Worm (Caenorhabditis elegans) whole organism, mixed stage, embryonic: ENCODE results near the gene sft-1.
A peak's percentile ranks its signal among the peaks of the same experiment; 100 is the strongest.

Experiments
- M03D4.4 ChIP-seq: sonication (generic microtip); optimal IDR thresholded peaks from 2 replicates; lab custom pipeline; 2017; ENCODE audit warnings: mild to moderate bottlenecking, missing genetic modification characterization, missing compliant biosample characterization
- bed-3 ChIP-seq: fragments of 200-800 bp; sonication (Bioruptor generic); optimal IDR thresholded peaks from 3 replicates; lab custom pipeline; 2018; ENCODE audit warnings: mild to moderate bottlenecking, missing genetic modification characterization, moderate library complexity, missing compliant biosample characterization
- ceh-39 ChIP-seq: fragments of 150-350 bp; optimal IDR thresholded peaks from 2 replicates; lab custom pipeline; 2014; ENCODE audit warnings: missing biosample characterization, missing genetic modification characterization
- ceh-43 ChIP-seq: fragments of 200-800 bp; sonication (Bioruptor generic); optimal IDR thresholded peaks from 2 replicates; lab custom pipeline; 2018; ENCODE audit warnings: mild to moderate bottlenecking, missing genetic modification characterization, moderate library complexity, missing compliant biosample characterization
- ceh-83 ChIP-seq: fragments of 200-800 bp; sonication (Bioruptor generic); optimal IDR thresholded peaks from 2 replicates; lab custom pipeline; 2018; ENCODE audit warnings: mild to moderate bottlenecking, missing genetic modification characterization, missing compliant biosample characterization
- ces-1 ChIP-seq: fragments of 150-350 bp; optimal IDR thresholded peaks from 2 replicates; lab custom pipeline; 2014; ENCODE audit warnings: missing biosample characterization, missing genetic modification reagents, missing genetic modification characterization
- cnd-1 ChIP-seq: fragments of 200-800 bp; sonication (Bioruptor generic); optimal IDR thresholded peaks from 2 replicates; lab custom pipeline; 2018; ENCODE audit warnings: mild to moderate bottlenecking, missing genetic modification characterization, missing compliant biosample characterization
- drap-1 ChIP-seq: fragments of 200-800 bp; sonication (Bioruptor generic); optimal IDR thresholded peaks from 3 replicates; lab custom pipeline; 2018; ENCODE audit warnings: mild to moderate bottlenecking, missing genetic modification characterization, missing compliant biosample characterization
- elt-1 ChIP-seq: sonication (generic microtip); optimal IDR thresholded peaks from 2 replicates; lab custom pipeline; 2017; ENCODE audit warnings: missing genetic modification characterization, mild to moderate bottlenecking, missing compliant biosample characterization, antibody characterized with exemption, moderate library complexity, borderline replicate concordance; ENCODE audit not compliant: insufficient read depth
- elt-3 ChIP-seq: fragments of 150-350 bp; optimal IDR thresholded peaks from 2 replicates; lab custom pipeline; 2014; ENCODE audit warnings: missing biosample characterization, missing genetic modification characterization
- flh-1 ChIP-seq: fragments of 200-800 bp; sonication (Bioruptor generic); optimal IDR thresholded peaks from 2 replicates; lab custom pipeline; 2018; ENCODE audit warnings: mild to moderate bottlenecking, missing genetic modification characterization, moderate library complexity, missing compliant biosample characterization
- ham-2 ChIP-seq: fragments of 200-800 bp; sonication (Bioruptor generic); optimal IDR thresholded peaks from 2 replicates; lab custom pipeline; 2018; ENCODE audit warnings: mild to moderate bottlenecking, missing genetic modification characterization, missing compliant biosample characterization
- hlh-1 ChIP-seq: fragments of 150-350 bp; optimal IDR thresholded peaks from 2 replicates; lab custom pipeline; 2014; ENCODE audit warnings: missing biosample characterization, missing genetic modification reagents, missing genetic modification characterization
- lin-13 ChIP-seq: fragments of 150-350 bp; optimal IDR thresholded peaks from 2 replicates; lab custom pipeline; 2014; ENCODE audit warnings: missing biosample characterization, missing genetic modification characterization
- lin-32 ChIP-seq: fragments of 200-800 bp; sonication (Bioruptor generic); optimal IDR thresholded peaks from 2 replicates; lab custom pipeline; 2018; ENCODE audit warnings: mild to moderate bottlenecking, missing genetic modification characterization, missing compliant biosample characterization
- lsy-2 ChIP-seq: fragments of 150-350 bp; optimal IDR thresholded peaks from 2 replicates; lab custom pipeline; 2014; ENCODE audit warnings: missing biosample characterization, missing genetic modification characterization
- mab-5 ChIP-seq: fragments of 150-350 bp; optimal IDR thresholded peaks from 2 replicates; lab custom pipeline; 2014; ENCODE audit warnings: missing biosample characterization, missing genetic modification characterization
- mep-1 ChIP-seq: fragments of 150-350 bp; optimal IDR thresholded peaks from 2 replicates; lab custom pipeline; 2017; ENCODE audit warnings: missing biosample characterization, missing genetic modification reagents, missing genetic modification characterization, inconsistent platforms
- mls-2 ChIP-seq: sonication (generic microtip); optimal IDR thresholded peaks from 2 replicates; lab custom pipeline; 2016; ENCODE audit warnings: mild to moderate bottlenecking, missing genetic modification characterization, moderate library complexity, missing compliant biosample characterization
- nhr-2 ChIP-seq: fragments of 150-350 bp; optimal IDR thresholded peaks from 2 replicates; lab custom pipeline; 2014; ENCODE audit warnings: missing biosample characterization, missing genetic modification characterization
- nhr-237 ChIP-seq: fragments of 150-350 bp; optimal IDR thresholded peaks from 2 replicates; lab custom pipeline; 2014; ENCODE audit warnings: missing biosample characterization, missing genetic modification characterization
- nhr-28 ChIP-seq: fragments of 150-350 bp; optimal IDR thresholded peaks from 2 replicates; lab custom pipeline; 2014; ENCODE audit warnings: missing biosample characterization, missing genetic modification characterization
- nhr-76 ChIP-seq: sonication (generic microtip); optimal IDR thresholded peaks from 2 replicates; lab custom pipeline; 2017; ENCODE audit warnings: missing biosample characterization, missing genetic modification characterization
- pha-4 ChIP-seq: fragments of 150-350 bp; optimal IDR thresholded peaks from 2 replicates; lab custom pipeline; 2018; ENCODE audit warnings: missing biosample characterization, missing genetic modification reagents, missing genetic modification characterization
- sem-2 ChIP-seq: fragments of 200-800 bp; sonication (Bioruptor generic); optimal IDR thresholded peaks from 2 replicates; lab custom pipeline; 2018; ENCODE audit warnings: mild to moderate bottlenecking, missing genetic modification characterization, missing compliant biosample characterization
- snpc-4 ChIP-seq: fragments of 150-350 bp; optimal IDR thresholded peaks from 2 replicates; lab custom pipeline; 2014; ENCODE audit warnings: missing biosample characterization, missing genetic modification characterization
- tbx-8 ChIP-seq: fragments of 200-800 bp; sonication (Bioruptor generic); optimal IDR thresholded peaks from 2 replicates; lab custom pipeline; 2018; ENCODE audit warnings: mild to moderate bottlenecking, missing genetic modification characterization, moderate library complexity, missing compliant biosample characterization
- unc-39 ChIP-seq: fragments of 150-350 bp; optimal IDR thresholded peaks from 2 replicates; lab custom pipeline; 2014; ENCODE audit warnings: missing biosample characterization, missing genetic modification characterization
- unc-62 ChIP-seq: fragments of 150-350 bp; optimal IDR thresholded peaks from 2 replicates; lab custom pipeline; 2014; ENCODE audit warnings: missing biosample characterization, missing genetic modification reagents, missing genetic modification characterization
- zip-8 ChIP-seq: fragments of 150-350 bp; optimal IDR thresholded peaks from 2 replicates; lab custom pipeline; 2014; ENCODE audit warnings: missing biosample characterization, missing genetic modification characterization
- ztf-11 ChIP-seq: fragments of 150-350 bp; optimal IDR thresholded peaks from 2 replicates; lab custom pipeline; 2014; ENCODE audit warnings: missing biosample characterization, missing genetic modification characterization

Gene sft-1

DNA sequence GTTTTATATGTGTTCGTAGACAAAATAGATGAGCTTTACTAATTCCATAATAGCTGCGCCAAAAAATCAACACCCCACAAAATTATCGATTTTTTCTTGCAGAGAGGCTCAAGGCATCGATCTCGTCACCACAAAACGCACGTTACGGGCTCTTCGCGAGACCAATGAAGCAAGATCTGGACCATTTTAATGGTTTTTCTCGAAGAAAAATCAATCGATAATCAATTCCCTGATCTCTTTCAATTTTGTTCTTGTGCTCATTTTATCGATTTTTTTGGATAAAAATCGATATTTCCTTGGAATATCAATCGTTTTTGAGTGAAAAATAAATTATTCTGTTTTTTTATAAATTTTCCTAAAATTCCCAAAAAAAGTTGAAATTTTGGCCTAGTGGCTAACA lies 13.7 kb downstream of the sft-1 start:
- no peak for TF ChIP-seq nhr-2 (tag; lab: Kevin White, UChicago)

DNA sequence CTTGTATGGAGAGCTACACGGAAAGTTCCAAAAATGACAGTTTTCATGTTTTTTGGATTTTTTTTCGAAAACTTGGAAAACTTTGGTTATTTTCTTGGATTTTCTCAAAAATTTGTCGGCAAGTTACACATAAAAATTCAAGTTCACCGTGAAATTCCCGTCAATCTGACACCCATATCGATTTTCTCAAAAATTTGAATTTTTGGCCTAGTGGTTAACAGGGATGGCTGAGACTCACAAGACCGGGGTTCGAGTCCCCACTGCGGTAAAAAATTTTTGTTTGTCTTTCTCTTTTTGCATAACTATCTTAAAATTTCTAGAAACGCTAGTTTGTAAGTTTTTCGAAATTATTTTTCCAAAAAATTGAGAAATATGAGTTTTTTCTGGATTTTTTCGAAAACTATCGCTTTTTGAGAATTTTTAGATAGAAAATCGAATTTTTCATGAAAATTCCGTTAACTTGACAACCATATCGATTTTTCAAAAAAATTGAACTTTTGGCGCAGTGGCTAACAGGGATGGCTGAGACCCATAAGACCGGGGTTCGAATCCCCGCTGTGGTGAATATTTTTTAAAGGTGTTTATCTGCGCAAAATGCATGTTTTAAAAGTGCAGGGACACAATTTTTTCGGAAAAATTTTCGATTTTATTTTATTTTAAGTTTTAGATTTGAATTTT lies 14.3 kb downstream of the sft-1 start:
- no peak for TF ChIP-seq ztf-11 (tag; lab: Kevin White, UChicago)
- TF ChIP-seq sem-2 (GFP tag; lab: Kevin White, UChicago) = no peak
- no peak for TF ChIP-seq mls-2 (tag; lab: Kevin White, UChicago)
- TF ChIP-seq M03D4.4 (tag; lab: Kevin White, UChicago) = no peak
- TF ChIP-seq bed-3 = no peak
- no peak for TF ChIP-seq ceh-83 (GFP tag; lab: Kevin White, UChicago)

DNA sequence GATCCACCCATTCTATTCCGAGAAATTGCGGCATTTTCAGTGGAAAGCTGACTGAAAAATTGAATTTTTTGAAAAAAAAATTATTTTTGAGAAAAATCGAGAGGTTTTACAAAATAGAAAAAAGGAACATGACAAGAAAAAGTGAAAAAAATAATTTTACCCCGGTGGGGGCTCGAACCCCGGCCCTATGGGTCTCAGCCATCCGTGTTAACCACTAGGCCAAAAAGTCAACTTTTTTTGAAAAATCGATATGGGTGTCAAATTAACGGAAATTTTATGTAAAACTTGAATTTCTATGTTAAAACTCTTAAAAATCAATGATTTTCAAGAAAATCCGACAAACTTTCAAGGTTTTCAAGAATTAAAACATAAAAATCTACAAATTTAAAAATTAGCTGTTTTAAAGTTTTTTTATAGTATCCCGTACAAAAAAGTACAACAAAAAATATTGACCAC lies 17.5 kb downstream of the sft-1 start, which contains the start of gene Y53G8B.2:
Y53G8B.2 (minus strand) TSS at position 51 of the 456 bp plus-strand sequence.
- TF ChIP-seq nhr-28 (tag; lab: Kevin White, UChicago) (no peak), ces-1 (GFP tag; lab: Kevin White, UChicago) (no peak), ham-2 (GFP tag; lab: Kevin White, UChicago) (no peak), lsy-2 (tag; lab: Kevin White, UChicago) (no peak), bed-3 (no peak), elt-1 (no peak), ceh-39 (tag; lab: Kevin White, UChicago) (no peak), cnd-1 (tag; lab: Kevin White, UChicago) (no peak)

DNA sequence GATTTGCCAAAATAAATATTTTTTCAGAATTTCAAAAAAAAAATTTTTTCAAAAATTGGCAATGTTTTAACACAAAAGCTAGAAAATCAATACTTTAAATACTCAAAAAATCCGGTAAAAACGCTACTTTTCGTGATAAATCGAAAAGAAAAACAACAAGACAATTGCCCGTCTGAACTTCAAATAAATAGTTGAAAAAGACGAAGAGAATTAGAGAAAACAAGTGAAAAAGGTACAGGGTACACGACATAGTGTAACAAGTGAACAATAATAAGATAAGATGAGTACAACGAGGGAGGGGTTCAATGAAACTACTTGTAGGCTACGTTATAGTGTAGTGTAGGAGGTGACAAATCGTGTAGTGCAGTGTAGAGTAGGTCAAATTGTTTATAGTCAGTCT lies 18.1 kb downstream of the sft-1 start:
- TF ChIP-seq mab-5 (tag; lab: Kevin White, UChicago) = no peak
- peak; percentile 6 for TF ChIP-seq hlh-1 (tag; lab: Kevin White, UChicago)
- TF ChIP-seq unc-62 (GFP tag; lab: Kevin White, UChicago) = peak; percentile 6

DNA sequence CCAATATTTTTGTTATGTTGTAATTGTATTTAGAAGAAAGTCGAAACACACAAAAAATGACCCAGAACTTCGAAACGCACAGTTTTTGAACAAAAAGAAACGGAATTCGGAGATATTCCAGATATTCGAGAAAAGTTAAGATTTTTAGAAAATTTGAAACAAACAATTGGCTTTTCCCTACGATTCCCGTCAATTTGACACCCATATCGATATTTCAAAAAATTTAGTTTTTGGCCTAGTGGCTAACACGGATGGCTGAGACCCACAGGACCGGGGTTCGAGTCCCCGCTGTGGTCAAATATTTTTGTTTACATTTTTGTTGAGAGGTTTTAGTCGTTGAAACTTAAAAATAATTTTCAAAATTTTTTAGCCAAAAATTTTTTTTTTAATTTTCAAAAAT lies 18.7 kb downstream of the sft-1 start:
- TF ChIP-seq drap-1 (GFP tag; lab: Kevin White, UChicago) (no peak), nhr-28 (tag; lab: Kevin White, UChicago) (no peak), lin-32 (no peak), mep-1 (no peak), ceh-83 (GFP tag; lab: Kevin White, UChicago) (no peak), ces-1 (GFP tag; lab: Kevin White, UChicago) (no peak), unc-39 (tag; lab: Kevin White, UChicago) (no peak), unc-62 (GFP tag; lab: Kevin White, UChicago) (no peak), nhr-76 (tag; lab: Kevin White, UChicago) (no peak)

DNA sequence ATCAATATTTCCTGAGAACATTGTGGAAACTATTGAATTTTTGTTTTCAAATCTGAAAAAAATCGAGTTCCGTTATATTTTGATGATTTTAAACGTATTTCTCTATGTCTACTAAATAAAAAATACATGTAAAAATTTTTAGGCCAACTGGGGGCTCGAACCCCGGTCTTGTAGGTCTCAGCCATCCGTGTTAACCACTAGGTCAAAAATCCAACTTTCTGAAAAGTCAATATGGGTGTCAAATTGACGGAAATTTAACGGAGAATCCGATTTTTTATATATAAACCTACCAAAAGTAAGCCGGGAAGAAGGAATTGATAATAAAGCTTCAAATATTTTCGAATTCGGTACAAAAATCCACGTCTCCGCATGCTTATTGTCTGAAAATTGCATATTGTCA lies 19.8 kb downstream of the sft-1 start:
- TF ChIP-seq lin-32 = no peak
- TF ChIP-seq unc-62 (GFP tag; lab: Kevin White, UChicago) = no peak
- no peak for TF ChIP-seq mab-5 (tag; lab: Kevin White, UChicago)
- TF ChIP-seq sem-2 (GFP tag; lab: Kevin White, UChicago) = no peak
- no peak for TF ChIP-seq elt-1
- no peak for TF ChIP-seq nhr-76 (tag; lab: Kevin White, UChicago)
- no peak for TF ChIP-seq M03D4.4 (tag; lab: Kevin White, UChicago)
- no peak for TF ChIP-seq pha-4 (tag; lab: Kevin White, UChicago)
- no peak for TF ChIP-seq bed-3
- TF ChIP-seq lin-13 = no peak
- TF ChIP-seq lsy-2 (tag; lab: Kevin White, UChicago) = no peak
- no peak for TF ChIP-seq nhr-28 (tag; lab: Kevin White, UChicago)
- no peak for TF ChIP-seq hlh-1 (tag; lab: Kevin White, UChicago)
- TF ChIP-seq mls-2 (tag; lab: Kevin White, UChicago) = no peak
- TF ChIP-seq nhr-2 (tag; lab: Kevin White, UChicago) = no peak
- TF ChIP-seq flh-1 (GFP tag; lab: Kevin White, UChicago) = no peak
- no peak for TF ChIP-seq snpc-4 (tag; lab: Kevin White, UChicago)

DNA sequence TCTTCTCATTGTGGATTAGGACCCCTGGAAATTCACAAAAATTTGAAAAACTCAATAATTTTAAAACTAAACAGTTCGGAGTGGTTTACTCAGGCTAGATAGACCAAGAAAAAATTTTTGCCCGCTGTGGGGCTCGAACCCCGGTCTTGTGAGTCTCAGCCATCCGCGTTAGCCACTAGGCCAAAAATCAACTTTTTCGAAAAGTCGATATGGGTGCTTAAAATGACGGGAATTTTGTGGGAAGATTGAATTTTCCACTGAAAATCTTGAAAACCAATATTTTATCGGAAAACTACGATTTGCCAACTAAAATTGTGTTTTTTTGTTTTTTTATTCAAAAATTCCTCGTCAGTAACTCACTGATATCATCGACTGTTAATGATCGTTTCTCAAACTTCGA lies 21.1 kb downstream of the sft-1 start:
- TF ChIP-seq flh-1 (GFP tag; lab: Kevin White, UChicago) (no peak), ceh-43 (GFP tag; lab: Kevin White, UChicago) (no peak), zip-8 (tag; lab: Kevin White, UChicago) (no peak), nhr-237 (no peak), ztf-11 (tag; lab: Kevin White, UChicago) (no peak), M03D4.4 (tag; lab: Kevin White, UChicago) (no peak), lsy-2 (tag; lab: Kevin White, UChicago) (no peak), pha-4 (tag; lab: Kevin White, UChicago) (no peak), cnd-1 (tag; lab: Kevin White, UChicago) (no peak), elt-3 (no peak), nhr-2 (tag; lab: Kevin White, UChicago) (no peak), mab-5 (tag; lab: Kevin White, UChicago) (no peak), ces-1 (GFP tag; lab: Kevin White, UChicago) (no peak), lin-32 (no peak), hlh-1 (tag; lab: Kevin White, UChicago) (no peak), mep-1 (no peak), tbx-8 (GFP tag; lab: Kevin White, UChicago) (no peak), ham-2 (GFP tag; lab: Kevin White, UChicago) (no peak)
- TF ChIP-seq, all 35 proteins: peak for 0
